Fruit fly (Drosophila melanogaster): ENCODE data around the gene Ccdc114.

Ccdc114 gene

dm6 chr3R:16632698-16633097 lies 8.2 kb upstream of the Ccdc114 start:
- TF ChIP-seq CG17801 (GFP tag; optimal IDR thresholded peaks at IDR 0.05; ENCODE audit: partially characterized antibody): no peak

- TF ChIP-seq CG17801 (GFP tag; optimal IDR thresholded peaks at IDR 0.05; ENCODE audit: partially characterized antibody): no peak
These were observed 6.0 kb upstream of the Ccdc114 start for dm6 chr3R:16630564-16630963.

- no peak for TF ChIP-seq CG17801 (GFP tag; optimal IDR thresholded peaks at IDR 0.05; ENCODE audit: partially characterized antibody)
These were observed 2.4 kb upstream of the Ccdc114 start for dm6 chr3R:16626899-16627432.

dm6 chr3R:16625844-16626430 lies 1.4 kb upstream of the Ccdc114 start:
- TF ChIP-seq CG17801 (GFP tag; optimal IDR thresholded peaks at IDR 0.05; ENCODE audit: partially characterized antibody): no peak

- no peak for TF ChIP-seq CG17801 (GFP tag; optimal IDR thresholded peaks at IDR 0.05; ENCODE audit: partially characterized antibody)
These were observed 433 bp upstream of the Ccdc114 start, which contains the start of gene Fas1 for dm6 chr3R:16624750-16625549. Gene Fas1 (plus strand): TSS chr3R:16625238.

dm6 chr3R:16620478-16620877 lies 4.0 kb downstream of the Ccdc114 start, which contains the start of gene CG14893:
Gene CG14893 (plus strand): TSS chr3R:16620778.
- TF ChIP-seq CG17801 (GFP tag; optimal IDR thresholded peaks at IDR 0.05; ENCODE audit: partially characterized antibody): no peak

DNA sequence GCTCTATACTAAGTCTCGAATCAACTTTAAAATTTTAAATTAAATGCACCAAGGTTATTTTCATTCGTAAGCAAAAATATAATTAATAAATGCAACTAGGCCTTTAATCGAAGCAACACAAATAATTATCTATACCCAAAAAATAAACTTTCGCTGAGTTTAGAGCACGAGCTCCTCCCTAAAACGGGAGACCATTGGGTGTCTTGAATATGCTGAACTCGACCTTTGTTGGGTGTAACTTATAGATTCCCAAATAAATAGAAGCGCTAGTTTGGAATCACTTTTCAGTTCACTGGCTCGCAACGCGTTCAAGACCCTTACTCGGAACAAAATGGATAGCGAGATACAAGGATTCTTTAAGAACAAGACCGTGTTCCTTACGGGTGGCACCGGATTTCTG lies 6.9 kb downstream of the Ccdc114 start, which contains the start of gene CG17560:
TSS of gene CG17560 (plus strand) at position 301 of the 400 bp plus-strand sequence.
- TF ChIP-seq CG17801 (GFP tag; optimal IDR thresholded peaks at IDR 0.05; ENCODE audit: partially characterized antibody): no peak

- no peak for TF ChIP-seq CG17801 (GFP tag; optimal IDR thresholded peaks at IDR 0.05; ENCODE audit: partially characterized antibody)
These were observed 9.5 kb downstream of the Ccdc114 start, which contains the start of gene CG17562 for dm6 chr3R:16615009-16615408. Gene CG17562 (plus strand): TSS chr3R:16615309.

DNA sequence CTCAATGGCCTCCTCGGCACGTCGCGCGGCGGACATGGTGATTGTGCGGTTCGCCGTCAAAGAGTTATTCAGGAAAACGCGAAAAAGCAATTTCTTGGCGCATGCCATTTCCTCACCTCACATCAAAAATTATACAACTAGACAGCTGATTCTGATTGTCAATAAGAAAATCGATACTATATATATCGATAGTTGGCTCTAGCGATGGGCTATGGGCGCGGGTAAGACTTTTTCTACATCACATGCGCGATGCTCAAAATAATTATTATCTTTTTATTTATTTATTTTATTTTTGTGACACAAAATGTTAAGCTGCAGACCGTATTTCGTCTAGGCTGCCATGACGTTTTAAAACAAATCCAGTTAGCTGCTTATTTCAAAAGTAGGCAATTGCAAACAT lies 10.3 kb downstream of the Ccdc114 start, which contains the start of gene CG10340:
TSS of gene CG10340 (minus strand) at position 151 of the 400 bp plus-strand sequence.
- TF ChIP-seq CG17801 (GFP tag; optimal IDR thresholded peaks at IDR 0.05; ENCODE audit: partially characterized antibody): no peak

DNA sequence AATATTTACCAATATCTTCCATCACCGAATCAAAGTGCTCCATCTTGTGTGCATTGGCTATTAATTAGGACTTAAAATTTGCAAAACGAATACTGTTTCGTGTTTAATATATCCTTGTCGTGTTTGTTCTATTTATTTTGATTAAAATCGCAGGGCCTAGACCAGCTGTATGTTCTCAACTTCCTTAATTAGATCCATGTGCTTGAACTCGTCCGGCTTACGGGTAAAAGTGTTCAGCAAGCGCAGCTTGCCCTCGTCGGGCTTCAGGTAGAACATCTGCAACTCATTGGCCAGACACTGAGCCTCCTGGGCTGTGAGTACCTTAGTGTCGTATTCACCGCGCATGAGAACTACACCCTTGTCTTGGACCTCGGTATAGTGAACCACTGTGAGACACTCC lies 11.2 kb downstream of the Ccdc114 start, which contains the start of gene CG12783:
TSS of gene CG12783 (minus strand) at position 101 of the 400 bp plus-strand sequence.
- TF ChIP-seq CG17801 (GFP tag; optimal IDR thresholded peaks at IDR 0.05; ENCODE audit: partially characterized antibody): no peak

DNA sequence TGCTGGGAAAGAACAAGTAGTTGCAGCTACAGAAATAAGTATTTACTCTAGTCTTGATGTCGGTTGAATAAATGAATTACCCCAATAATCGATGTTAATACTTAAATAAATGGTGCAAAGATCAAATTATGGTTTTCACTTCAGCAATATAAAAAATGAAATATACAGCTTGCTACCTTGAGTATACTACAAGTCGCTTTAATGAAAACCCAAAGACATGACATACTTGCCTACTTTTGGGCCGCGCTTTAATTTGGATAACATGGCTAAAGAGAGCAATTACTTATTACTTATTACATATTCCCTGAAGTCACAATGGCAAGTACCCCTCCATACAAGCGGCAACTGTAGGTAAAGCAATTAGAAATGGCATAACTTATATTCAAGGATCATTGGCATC lies 13.3 kb downstream of the Ccdc114 start:
- TF ChIP-seq CG17801 (GFP tag; optimal IDR thresholded peaks at IDR 0.05; ENCODE audit: partially characterized antibody): no peak

DNA sequence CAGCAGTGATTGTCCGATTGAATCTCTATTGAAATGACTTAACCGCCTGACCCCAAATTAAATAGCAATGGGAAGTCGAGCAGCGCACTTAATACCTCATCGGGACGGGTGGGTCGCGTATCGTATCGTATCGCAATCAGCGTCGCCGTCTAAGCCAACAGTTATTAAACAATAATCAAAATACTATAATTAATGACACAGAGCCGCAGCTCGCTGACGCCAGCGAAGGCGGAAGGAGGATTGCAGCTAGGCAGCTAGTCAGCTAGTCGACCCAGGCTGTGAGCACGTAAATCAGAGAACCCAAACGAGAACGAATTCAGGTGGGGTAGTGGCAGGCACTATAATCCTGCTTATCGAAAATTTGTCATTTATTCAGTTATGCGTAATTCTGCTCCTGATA lies 15.6 kb downstream of the Ccdc114 start, which contains the start of gene NPF:
TSS of gene NPF (plus strand) at position 301 of the 400 bp plus-strand sequence.
- TF ChIP-seq CG17801 (GFP tag; optimal IDR thresholded peaks at IDR 0.05; ENCODE audit: partially characterized antibody): no peak

DNA sequence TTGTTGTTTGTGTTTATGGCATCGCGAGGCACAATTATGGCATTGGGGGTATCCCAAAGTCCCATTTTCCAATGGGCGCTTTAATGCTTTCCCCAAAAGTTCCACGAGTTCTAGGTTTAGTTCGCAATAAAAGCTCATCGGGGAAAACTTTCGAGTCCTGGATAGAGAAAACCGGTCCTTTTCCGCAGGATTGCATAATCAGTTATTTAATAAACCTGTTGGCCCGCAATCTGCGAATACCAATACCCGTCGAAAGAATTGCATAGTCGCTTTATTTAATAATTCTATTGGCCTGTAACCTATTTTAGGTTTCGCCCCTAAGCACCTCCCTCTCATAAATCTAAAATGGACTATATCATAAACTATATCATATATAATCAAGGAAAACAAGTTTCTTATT lies 18.6 kb downstream of the Ccdc114 start:
- no peak for TF ChIP-seq CG17801 (GFP tag; optimal IDR thresholded peaks at IDR 0.05; ENCODE audit: partially characterized antibody)

DNA sequence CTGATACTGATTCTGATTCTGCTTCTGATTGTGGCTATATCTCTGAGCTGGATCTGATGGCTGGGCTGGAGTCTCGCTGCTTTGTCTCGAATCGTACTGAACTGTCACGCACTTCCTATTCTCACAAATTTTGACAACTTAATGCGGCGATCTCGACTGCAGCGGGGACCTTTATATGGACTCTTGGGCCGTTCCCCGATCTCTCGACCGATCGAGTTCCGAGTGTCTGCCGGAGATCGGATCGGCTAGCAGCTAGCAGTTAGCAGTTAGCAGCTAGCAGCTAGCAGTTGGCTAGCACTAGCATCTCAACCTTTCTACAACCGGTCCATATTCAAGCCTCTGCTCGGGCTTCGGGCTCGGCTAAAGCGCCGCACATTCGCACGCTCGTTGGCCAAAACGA lies 19.8 kb downstream of the Ccdc114 start, which contains the start of gene CG10345:
TSS of gene CG10345 (minus strand) at position 147 of the 400 bp plus-strand sequence.
- TF ChIP-seq CG17801 (GFP tag; optimal IDR thresholded peaks at IDR 0.05; ENCODE audit: partially characterized antibody): no peak

DNA sequence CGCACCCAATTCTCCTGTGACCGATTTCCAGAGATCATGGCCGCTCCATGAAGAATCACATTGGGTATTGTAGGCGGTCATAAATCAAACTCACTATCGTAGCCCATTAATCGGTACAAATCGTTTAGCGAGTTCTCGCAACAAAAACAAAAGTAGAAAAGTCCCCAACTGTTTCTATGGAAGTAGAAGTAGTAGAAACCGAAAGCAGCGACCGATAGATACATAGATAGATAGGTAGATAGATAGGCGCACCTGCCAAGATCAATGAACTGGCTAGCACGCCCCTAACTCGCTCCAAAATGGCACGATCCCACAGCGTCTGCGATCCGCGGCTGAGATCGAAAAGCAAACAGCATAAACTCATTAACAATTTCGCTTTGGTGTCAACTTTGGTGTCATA lies 23.8 kb downstream of the Ccdc114 start:
- no peak for TF ChIP-seq CG17801 (GFP tag; optimal IDR thresholded peaks at IDR 0.05; ENCODE audit: partially characterized antibody)
